Fruit fly (Drosophila melanogaster): ENCODE data around the gene lilli.

The lilli gene

DNA sequence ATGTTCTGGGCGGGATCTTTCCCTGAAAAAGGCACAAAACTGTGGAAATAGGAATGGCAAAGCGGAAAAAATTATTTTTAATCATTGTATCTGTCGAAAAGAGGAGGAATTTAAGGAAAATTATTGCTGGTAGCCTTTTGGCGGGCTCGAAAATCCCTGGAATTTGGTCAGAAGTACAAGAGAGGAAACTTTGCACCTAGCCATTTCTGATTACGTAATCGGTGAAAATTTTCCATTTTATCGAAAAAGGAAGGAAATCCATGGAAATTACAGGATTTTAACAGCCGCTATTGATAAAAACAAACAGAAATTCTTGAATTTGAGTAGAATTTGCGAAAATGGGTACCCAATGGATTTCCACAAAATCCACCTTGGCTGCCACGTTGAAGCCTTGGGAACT lies 101.0 kb downstream of the lilli start:
- TF ChIP-seq h (optimal IDR thresholded peaks at IDR 0.05) (no peak), Sin3A (optimal IDR thresholded peaks at IDR 0.05) (no peak), psq (optimal IDR thresholded peaks at IDR 0.05) (no peak), Myc (optimal IDR thresholded peaks at IDR 0.05) (no peak), ttk (optimal IDR thresholded peaks at IDR 0.05) (no peak), insv (optimal IDR thresholded peaks at IDR 0.05) (no peak)

DNA sequence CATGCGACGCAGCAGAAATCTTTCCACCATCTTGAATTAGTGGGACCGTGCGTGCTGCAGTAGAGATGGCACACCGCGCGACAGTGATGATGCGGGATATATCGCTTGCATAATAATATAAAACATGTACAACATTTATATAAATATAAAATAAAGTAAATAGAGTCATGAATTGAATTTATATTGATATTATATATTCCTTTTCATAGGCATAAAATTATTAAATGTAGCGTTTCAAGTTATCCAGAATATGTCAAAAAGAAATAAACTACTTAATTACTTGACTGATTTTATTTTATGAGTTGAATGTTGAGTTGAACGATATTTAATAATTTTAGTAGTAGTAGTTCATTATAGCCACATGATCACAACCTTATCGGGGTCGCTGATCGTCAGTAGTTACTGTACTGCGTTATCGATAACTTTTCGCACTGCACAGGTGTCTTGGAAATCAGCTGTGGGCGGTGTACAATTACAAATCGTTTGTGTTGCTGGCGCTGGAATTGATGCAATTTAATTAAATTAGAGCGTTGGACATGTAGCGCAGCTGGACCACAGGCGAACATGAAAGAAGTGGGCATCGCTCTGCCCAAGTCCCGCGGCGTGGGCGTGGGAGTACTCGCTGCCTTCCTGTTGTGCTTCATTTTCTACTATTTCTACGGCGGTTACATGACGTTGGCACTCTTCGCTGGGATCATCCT lies 102.1 kb downstream of the lilli start, which contains the start of the genes Chd1 and Bem46:
Chd1 (minus strand) TSS at position 43 of the 701 bp plus-strand sequence.
Bem46 (plus strand) TSS at position 436 of the 701 bp plus-strand sequence.
- TF ChIP-seq insv (optimal IDR thresholded peaks at IDR 0.05) (no peak), psq (optimal IDR thresholded peaks at IDR 0.05) (no peak), Myc (optimal IDR thresholded peaks at IDR 0.05) (no peak), Sin3A (optimal IDR thresholded peaks at IDR 0.05) (no peak), ttk (optimal IDR thresholded peaks at IDR 0.05) (no peak), h (optimal IDR thresholded peaks at IDR 0.05) (no peak)

DNA sequence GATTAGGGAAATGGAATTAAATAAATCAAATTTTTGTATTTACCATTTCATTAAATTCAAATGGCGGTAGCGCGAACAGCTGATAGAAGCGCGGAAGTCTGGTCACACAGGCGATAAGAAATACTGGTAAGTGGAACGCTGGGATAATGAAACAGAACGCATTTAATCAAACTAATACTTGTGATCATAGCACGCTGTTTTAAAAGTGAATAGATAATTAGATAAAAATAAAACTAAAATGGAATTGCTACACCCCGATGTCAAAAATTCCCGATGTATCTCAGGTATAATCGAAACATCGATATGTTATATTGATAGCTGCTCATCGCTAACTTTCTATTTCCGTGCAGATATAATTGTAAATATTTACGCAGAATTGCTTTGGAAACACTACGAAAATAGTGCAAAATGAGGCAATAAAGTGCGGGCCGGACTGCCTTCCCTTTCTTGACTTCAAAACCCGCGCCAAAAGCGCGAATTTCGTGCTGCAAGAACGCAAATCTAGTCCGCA lies 107.0 kb downstream of the lilli start, which contains the start of the genes okr and CG3558:
okr (minus strand) TSS at position 96 of the 511 bp plus-strand sequence.
CG3558 (plus strand) TSS at position 207 of the 511 bp plus-strand sequence.
- TF ChIP-seq Myc (optimal IDR thresholded peaks at IDR 0.05) = no peak
- TF ChIP-seq Sin3A (optimal IDR thresholded peaks at IDR 0.05) = no peak
- TF ChIP-seq ttk (optimal IDR thresholded peaks at IDR 0.05) = no peak
- no peak for TF ChIP-seq psq (optimal IDR thresholded peaks at IDR 0.05)
- TF ChIP-seq insv (optimal IDR thresholded peaks at IDR 0.05) = no peak
- TF ChIP-seq h (optimal IDR thresholded peaks at IDR 0.05) = no peak

DNA sequence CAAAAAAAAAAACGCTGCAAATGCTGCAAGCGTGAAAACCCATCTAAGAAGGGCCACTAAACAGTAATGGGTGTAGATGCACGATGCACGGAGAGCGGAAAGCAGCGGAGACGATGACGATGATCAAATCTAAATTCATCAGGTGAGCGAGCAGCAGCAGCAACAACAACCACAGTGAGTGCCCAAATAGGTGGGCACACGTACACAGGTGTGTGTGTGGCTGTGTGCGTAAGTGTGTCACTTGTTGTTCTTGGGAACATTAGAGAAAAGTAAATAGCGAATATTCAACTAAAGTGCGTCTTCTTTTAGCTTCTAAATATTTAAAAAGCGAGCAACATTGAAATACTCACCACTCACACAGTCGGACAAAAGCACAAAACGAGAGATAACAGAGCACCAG lies 107.5 kb downstream of the lilli start:
- no peak for TF ChIP-seq ttk (optimal IDR thresholded peaks at IDR 0.05)
- no peak for TF ChIP-seq h (optimal IDR thresholded peaks at IDR 0.05)

DNA sequence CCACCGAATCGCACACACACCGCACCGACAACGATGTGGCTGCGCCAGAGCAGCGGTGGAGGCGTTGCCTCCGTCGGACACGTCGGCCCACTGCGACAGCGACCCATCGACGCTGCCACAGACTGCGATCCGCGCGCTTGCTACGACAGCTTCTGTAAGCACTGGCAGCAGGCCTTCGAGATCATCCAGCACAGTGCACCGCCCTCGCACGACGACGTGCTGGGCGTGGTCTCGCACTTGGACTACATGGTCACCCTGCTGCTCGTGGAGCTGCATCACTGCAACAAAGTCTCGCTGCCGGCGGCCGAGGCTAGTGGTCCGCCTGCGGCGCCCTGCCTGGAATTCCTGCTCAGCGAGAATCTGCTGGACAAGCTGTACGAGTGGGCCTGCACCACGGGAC lies 108.0 kb downstream of the lilli start:
- TF ChIP-seq Sin3A (optimal IDR thresholded peaks at IDR 0.05) (no peak), insv (optimal IDR thresholded peaks at IDR 0.05) (no peak), ttk (optimal IDR thresholded peaks at IDR 0.05) (no peak), psq (optimal IDR thresholded peaks at IDR 0.05) (no peak), Myc (optimal IDR thresholded peaks at IDR 0.05) (no peak), h (optimal IDR thresholded peaks at IDR 0.05) (no peak)

DNA sequence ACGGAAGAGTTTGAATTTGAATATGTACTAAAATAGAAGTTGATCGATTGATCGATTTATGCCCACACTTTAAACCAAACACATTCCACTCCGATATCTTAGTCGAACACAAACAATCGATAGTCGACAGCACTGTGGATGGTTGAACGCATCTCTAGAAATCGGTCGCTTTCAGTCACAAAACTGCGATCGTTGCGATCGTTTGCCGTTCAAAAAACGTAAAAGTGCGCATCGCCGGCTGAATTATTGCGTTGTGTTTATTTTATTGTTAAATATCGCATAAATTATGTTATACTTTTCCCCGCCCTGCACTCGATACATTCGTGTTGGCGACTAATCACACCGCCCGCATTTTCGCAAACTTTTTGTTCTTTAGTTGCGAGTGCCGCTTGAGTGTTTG lies 113.4 kb downstream of the lilli start, which contains the start of gene Ccdc85:
Ccdc85 (plus strand) TSS at position 174 of the 400 bp plus-strand sequence.
- TF ChIP-seq ttk (optimal IDR thresholded peaks at IDR 0.05) (no peak), insv (optimal IDR thresholded peaks at IDR 0.05) (no peak), Myc (optimal IDR thresholded peaks at IDR 0.05) (no peak)

DNA sequence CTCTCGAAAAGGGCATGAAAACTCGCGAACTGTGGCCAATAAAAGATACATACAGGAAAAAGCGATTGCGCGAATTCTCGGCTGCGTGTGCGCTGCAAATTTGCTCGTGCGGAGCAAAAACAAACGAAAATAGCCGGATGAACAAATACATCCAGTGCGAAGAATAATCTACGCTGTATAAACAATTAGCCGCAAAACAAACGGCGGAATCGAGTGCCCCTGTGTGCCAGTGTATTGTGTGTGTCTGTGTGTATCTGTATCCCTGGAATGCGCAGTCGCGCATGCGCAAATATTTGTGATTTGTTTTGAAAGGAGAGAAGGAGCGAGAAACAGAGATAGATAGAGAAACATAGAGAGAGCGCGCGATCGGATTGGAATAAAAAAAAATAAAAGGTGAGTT lies 113.9 kb downstream of the lilli start:
- TF ChIP-seq Sin3A (optimal IDR thresholded peaks at IDR 0.05) = no peak
- TF ChIP-seq h (optimal IDR thresholded peaks at IDR 0.05) = no peak
- TF ChIP-seq psq (optimal IDR thresholded peaks at IDR 0.05) = no peak
- TF ChIP-seq Myc (optimal IDR thresholded peaks at IDR 0.05) = no peak

DNA sequence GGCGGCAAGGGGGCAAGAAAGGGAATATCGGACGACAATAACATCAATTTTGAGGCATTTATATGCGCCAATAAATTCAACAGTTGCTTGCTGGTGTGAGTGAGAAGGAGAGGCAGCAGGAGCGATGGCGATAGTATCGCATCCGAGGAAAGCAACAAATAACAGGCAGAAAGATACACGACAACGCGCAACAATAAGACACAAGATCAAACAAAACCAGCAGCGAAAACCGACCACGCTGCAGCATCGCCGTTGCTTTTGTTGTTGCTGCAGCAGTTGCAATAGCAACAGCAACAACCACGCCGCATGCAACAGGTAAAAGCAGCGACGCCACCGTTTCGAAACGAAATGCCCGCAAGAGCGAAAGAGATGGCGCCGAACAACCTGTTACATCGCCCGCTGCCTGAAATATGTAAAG lies 114.8 kb downstream of the lilli start:
- TF ChIP-seq insv (optimal IDR thresholded peaks at IDR 0.05) (no peak), Myc (optimal IDR thresholded peaks at IDR 0.05) (no peak), Sin3A (optimal IDR thresholded peaks at IDR 0.05) (no peak), ttk (optimal IDR thresholded peaks at IDR 0.05) (no peak), psq (optimal IDR thresholded peaks at IDR 0.05) (no peak), h (optimal IDR thresholded peaks at IDR 0.05) (no peak)

DNA sequence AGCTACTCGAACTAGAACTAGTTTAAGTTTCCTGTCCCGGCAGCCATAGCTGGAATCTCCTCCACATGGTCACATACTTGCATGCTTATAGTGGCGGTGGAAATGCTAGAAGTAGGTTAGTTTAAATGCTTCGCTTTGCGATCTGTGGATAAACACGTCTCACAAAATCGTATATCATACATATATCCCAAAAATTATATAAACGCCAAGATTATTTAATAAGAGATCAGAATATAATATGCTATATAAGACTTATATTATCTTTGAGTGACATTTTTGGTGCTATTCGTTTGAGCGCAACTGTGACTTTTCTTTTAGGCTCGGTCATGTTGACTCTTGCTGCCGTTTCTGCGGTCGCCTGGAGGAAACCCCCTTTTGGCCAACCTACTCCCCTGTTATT lies 116.2 kb downstream of the lilli start:
- TF ChIP-seq Sin3A (optimal IDR thresholded peaks at IDR 0.05) = no peak
- TF ChIP-seq psq (optimal IDR thresholded peaks at IDR 0.05) = no peak
- no peak for TF ChIP-seq h (optimal IDR thresholded peaks at IDR 0.05)
- TF ChIP-seq insv (optimal IDR thresholded peaks at IDR 0.05) = no peak
- TF ChIP-seq Myc (optimal IDR thresholded peaks at IDR 0.05) = no peak
- TF ChIP-seq ttk (optimal IDR thresholded peaks at IDR 0.05) = no peak

DNA sequence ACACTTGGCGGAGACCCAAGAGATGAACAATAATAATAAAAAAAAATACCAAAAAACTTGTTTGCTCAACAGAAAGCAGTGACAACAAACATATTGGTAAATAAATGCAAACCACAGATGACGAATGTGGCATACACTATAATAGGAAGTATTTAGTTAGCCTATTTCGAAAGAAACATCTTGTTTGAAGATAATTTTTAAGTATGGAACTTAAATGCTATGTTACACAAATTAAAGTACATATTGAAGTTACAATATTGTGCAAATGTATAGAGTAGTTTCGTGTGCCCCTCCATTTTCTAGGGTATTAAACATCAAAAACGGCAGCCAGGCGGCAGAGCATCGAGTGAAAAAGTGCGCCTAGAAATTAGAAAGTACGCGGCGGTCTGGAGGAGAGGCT lies 117.7 kb downstream of the lilli start:
- no peak for TF ChIP-seq insv (optimal IDR thresholded peaks at IDR 0.05)
- no peak for TF ChIP-seq Myc (optimal IDR thresholded peaks at IDR 0.05)
- no peak for TF ChIP-seq Sin3A (optimal IDR thresholded peaks at IDR 0.05)
- TF ChIP-seq ttk (optimal IDR thresholded peaks at IDR 0.05) = no peak
- TF ChIP-seq psq (optimal IDR thresholded peaks at IDR 0.05) = no peak
- TF ChIP-seq h (optimal IDR thresholded peaks at IDR 0.05) = no peak

Data from Kc167 (cell line).